Worm (Caenorhabditis elegans) whole organism, L2 larva: ENCODE measurements around the gene ztf-30.

ENCODE experiments used
- R02D3.7 ChIP-seq: fragments of 150-350 bp; optimal IDR thresholded peaks from 2 replicates; lab custom pipeline; 2014; ENCODE audit warnings: missing biosample characterization, missing genetic modification characterization
- aly-2 ChIP-seq: fragments of 150-350 bp; optimal IDR thresholded peaks from 2 replicates; lab custom pipeline; 2014; ENCODE audit warnings: missing biosample characterization, missing genetic modification characterization
- ama-1 ChIP-seq: fragments of 150-350 bp; optimal IDR thresholded peaks from 2 replicates; lab custom pipeline; 2018; ENCODE audit warnings: inconsistent platforms
- ceh-16 ChIP-seq: fragments of 150-350 bp; optimal IDR thresholded peaks from 2 replicates; lab custom pipeline; 2014; ENCODE audit warnings: missing biosample characterization, missing genetic modification characterization
- elt-3 ChIP-seq: sonication (generic microtip); optimal IDR thresholded peaks from 2 replicates; lab custom pipeline; 2017; ENCODE audit warnings: missing biosample characterization, missing genetic modification characterization
- fos-1 ChIP-seq: fragments of 150-350 bp; optimal IDR thresholded peaks from 2 replicates; lab custom pipeline; 2014; ENCODE audit warnings: missing biosample characterization, missing genetic modification characterization
- gmeb-1 ChIP-seq: fragments of 150-350 bp; optimal IDR thresholded peaks from 2 replicates; lab custom pipeline; 2014; ENCODE audit warnings: missing biosample characterization, missing genetic modification characterization
- nhr-11 ChIP-seq: fragments of 150-350 bp; optimal IDR thresholded peaks from 2 replicates; lab custom pipeline; 2014; ENCODE audit warnings: missing biosample characterization, missing genetic modification characterization
- nhr-12 ChIP-seq: fragments of 150-350 bp; optimal IDR thresholded peaks from 2 replicates; lab custom pipeline; 2014; ENCODE audit warnings: missing biosample characterization, missing genetic modification characterization
- nhr-6 ChIP-seq: fragments of 150-350 bp; optimal IDR thresholded peaks from 2 replicates; lab custom pipeline; 2014; ENCODE audit warnings: missing biosample characterization, missing genetic modification characterization
- nhr-77 ChIP-seq: fragments of 150-350 bp; optimal IDR thresholded peaks from 2 replicates; lab custom pipeline; 2014; ENCODE audit warnings: missing biosample characterization, missing genetic modification characterization
- sma-3 ChIP-seq: sonication (generic microtip); optimal IDR thresholded peaks from 2 replicates; lab custom pipeline; 2016; ENCODE audit warnings: missing genetic modification reagents, missing genetic modification characterization, missing compliant biosample characterization

DNA sequence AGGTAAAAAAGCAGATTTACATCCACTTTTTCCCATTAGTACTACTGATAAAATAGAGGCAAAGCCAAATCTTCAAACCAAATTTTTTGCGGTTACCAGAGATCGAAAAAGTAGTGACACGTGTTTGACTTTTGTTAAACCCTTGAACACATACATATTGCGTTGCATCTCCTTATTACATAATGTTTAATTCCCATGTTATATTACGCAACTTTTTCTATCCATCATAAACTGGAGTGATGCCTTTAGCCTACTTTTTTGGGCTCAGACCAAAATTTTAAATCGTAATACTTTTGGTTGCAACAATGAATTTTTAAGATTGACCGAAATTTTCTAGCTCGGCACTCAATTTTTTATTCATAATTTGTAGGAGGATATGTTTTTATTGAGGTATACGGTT, 24.3 kb upstream of the ztf-30 start:
- TF ChIP-seq ama-1 (lab: Kevin White, UChicago) (no peak), ceh-16 (tag; lab: Kevin White, UChicago) (no peak), sma-3 (GFP tag; lab: Kevin White, UChicago) (no peak), fos-1 (tag; lab: Kevin White, UChicago) (no peak), elt-3 (tag; lab: Kevin White, UChicago) (no peak), nhr-12 (tag; lab: Kevin White, UChicago) (no peak), R02D3.7 (tag; lab: Kevin White, UChicago) (no peak), nhr-77 (tag; lab: Kevin White, UChicago) (no peak), nhr-11 (tag; lab: Kevin White, UChicago) (no peak), gmeb-1 (tag; lab: Kevin White, UChicago) (no peak), aly-2 (tag; lab: Kevin White, UChicago) (no peak), nhr-6 (no peak)
